Worm (Caenorhabditis elegans) whole organism, late embryonic: ENCODE data around the gene C14E2.3.

Source experiments
- C08G9.2 ChIP-seq: sonication (generic microtip); optimal IDR thresholded peaks from 2 replicates; lab custom pipeline; 2016; ENCODE audit warnings: mild to moderate bottlenecking, missing genetic modification characterization, moderate library complexity, missing compliant biosample characterization
- F13H6.1 ChIP-seq: sonication (generic microtip); optimal IDR thresholded peaks from 2 replicates; lab custom pipeline; 2016; ENCODE audit warnings: missing genetic modification characterization, missing compliant biosample characterization
- K09A11.1 ChIP-seq: sonication (generic microtip); optimal IDR thresholded peaks from 2 replicates; lab custom pipeline; 2017; ENCODE audit warnings: antibody characterized with exemption, mild to moderate bottlenecking, missing genetic modification characterization, missing compliant biosample characterization; ENCODE audit not compliant: insufficient read depth
- T23F11.4 ChIP-seq: fragments of 200-800 bp; sonication (Bioruptor generic); optimal IDR thresholded peaks from 2 replicates; lab custom pipeline; 2018; ENCODE audit warnings: mild to moderate bottlenecking, missing genetic modification characterization, missing compliant biosample characterization
- ceh-22 ChIP-seq: sonication (generic microtip); optimal IDR thresholded peaks from 2 replicates; lab custom pipeline; 2017; ENCODE audit warnings: missing biosample characterization, missing genetic modification characterization
- ceh-30 ChIP-seq: fragments of 150-350 bp; optimal IDR thresholded peaks from 2 replicates; lab custom pipeline; 2014; ENCODE audit warnings: missing biosample characterization, missing genetic modification characterization
- ceh-31 ChIP-seq: sonication (generic microtip); optimal IDR thresholded peaks from 2 replicates; lab custom pipeline; 2016; ENCODE audit warnings: missing genetic modification characterization, missing compliant biosample characterization
- ceh-48 ChIP-seq: sonication (generic microtip); optimal IDR thresholded peaks from 2 replicates; lab custom pipeline; 2016; ENCODE audit warnings: missing genetic modification characterization, inconsistent platforms, missing compliant biosample characterization
- elt-2 ChIP-seq: sonication (generic microtip); optimal IDR thresholded peaks from 2 replicates; lab custom pipeline; 2016; ENCODE audit warnings: missing genetic modification reagents, missing genetic modification characterization, missing compliant biosample characterization
- ets-4 ChIP-seq: sonication (generic microtip); optimal IDR thresholded peaks from 2 replicates; lab custom pipeline; 2016; ENCODE audit warnings: missing genetic modification characterization, missing compliant biosample characterization
- fkh-6 ChIP-seq: sonication (generic microtip); optimal IDR thresholded peaks from 2 replicates; lab custom pipeline; 2016; ENCODE audit warnings: missing genetic modification characterization, missing compliant biosample characterization
- hlh-15 ChIP-seq: sonication (generic microtip); optimal IDR thresholded peaks from 2 replicates; lab custom pipeline; 2016; ENCODE audit warnings: missing genetic modification characterization, missing compliant biosample characterization
- hlh-30 ChIP-seq: sonication (generic microtip); optimal IDR thresholded peaks from 2 replicates; lab custom pipeline; 2017; ENCODE audit warnings: antibody characterized with exemption, missing genetic modification characterization, missing compliant biosample characterization; ENCODE audit not compliant: insufficient read depth
- lim-6 ChIP-seq: sonication (generic microtip); optimal IDR thresholded peaks from 2 replicates; lab custom pipeline; 2016; ENCODE audit warnings: missing genetic modification characterization, missing compliant biosample characterization
- lin-11 ChIP-seq: fragments of 200-800 bp; sonication (Bioruptor generic); optimal IDR thresholded peaks from 2 replicates; lab custom pipeline; 2018; ENCODE audit warnings: mild to moderate bottlenecking, missing genetic modification characterization, missing compliant biosample characterization
- madf-2 ChIP-seq: sonication (generic microtip); optimal IDR thresholded peaks from 2 replicates; lab custom pipeline; 2017; ENCODE audit warnings: missing genetic modification characterization, missing compliant biosample characterization
- odd-2 ChIP-seq: sonication (generic microtip); optimal IDR thresholded peaks from 2 replicates; lab custom pipeline; 2017; ENCODE audit warnings: antibody characterized with exemption, mild to moderate bottlenecking, missing genetic modification characterization, missing compliant biosample characterization
- pag-3 ChIP-seq: sonication (generic microtip); optimal IDR thresholded peaks from 2 replicates; lab custom pipeline; 2016; ENCODE audit warnings: missing compliant biosample characterization, missing genetic modification characterization, borderline replicate concordance
- pat-9 ChIP-seq: fragments of 200-800 bp; sonication (Bioruptor generic); optimal IDR thresholded peaks from 2 replicates; lab custom pipeline; 2018; ENCODE audit warnings: mild to moderate bottlenecking, missing genetic modification characterization, moderate library complexity, missing compliant biosample characterization
- pha-4 ChIP-seq: fragments of 150-350 bp; optimal IDR thresholded peaks from 2 replicates; lab custom pipeline; 2018; ENCODE audit warnings: missing biosample characterization, missing genetic modification reagents, missing genetic modification characterization
- pqm-1 ChIP-seq: sonication (generic microtip); optimal IDR thresholded peaks from 2 replicates; lab custom pipeline; 2016; ENCODE audit warnings: missing genetic modification characterization, missing compliant biosample characterization
- ref-2 ChIP-seq: sonication (generic microtip); optimal IDR thresholded peaks from 2 replicates; lab custom pipeline; 2016; ENCODE audit warnings: missing genetic modification characterization, missing compliant biosample characterization
- rnt-1 ChIP-seq: sonication (generic microtip); optimal IDR thresholded peaks from 2 replicates; lab custom pipeline; 2016; ENCODE audit warnings: missing genetic modification characterization, missing compliant biosample characterization
- sdc-2 ChIP-seq: sonication (generic microtip); optimal IDR thresholded peaks from 2 replicates; lab custom pipeline; 2016; ENCODE audit warnings: missing genotype, missing genetic modification characterization, missing compliant biosample characterization
- sox-2 ChIP-seq: fragments of 200-800 bp; sonication (Bioruptor generic); IDR thresholded peaks from 2 replicates; pipeline ENCODE4 v1.3.6; 2022; ENCODE audit warnings: missing genetic modification reagents, missing genetic modification characterization, missing compliant biosample characterization
- sox-4 ChIP-seq: sonication (generic microtip); optimal IDR thresholded peaks from 2 replicates; lab custom pipeline; 2017; ENCODE audit warnings: mild to moderate bottlenecking, missing genetic modification characterization, inconsistent platforms, missing compliant biosample characterization
- syd-9 ChIP-seq: sonication (generic microtip); optimal IDR thresholded peaks from 2 replicates; lab custom pipeline; 2016; ENCODE audit warnings: mild to moderate bottlenecking, missing genetic modification characterization, moderate library complexity, missing compliant biosample characterization
- tbx-2 ChIP-seq: sonication (generic microtip); optimal IDR thresholded peaks from 2 replicates; lab custom pipeline; 2016; ENCODE audit warnings: missing genetic modification characterization, missing compliant biosample characterization
- tbx-7 ChIP-seq: sonication (generic microtip); optimal IDR thresholded peaks from 2 replicates; lab custom pipeline; 2016; ENCODE audit warnings: missing genotype, missing genetic modification characterization, missing compliant biosample characterization
- ttx-3 ChIP-seq: sonication (generic microtip); optimal IDR thresholded peaks from 2 replicates; lab custom pipeline; 2016; ENCODE audit warnings: missing genetic modification reagents, missing genetic modification characterization, missing compliant biosample characterization
- unc-3 ChIP-seq, 2 experiments: fragments of 200-800 bp in 1 of 2; sonication (Bioruptor generic) in 1 of 2; sonication (generic microtip) in 1 of 2; conservative IDR thresholded peaks in 1 of 2; optimal IDR thresholded peaks in 1 of 2; 2 replicates each; pipeline versions ENCODE4 v1.3.6 to Lab custom; 2016 to 2022; ENCODE audit warnings: missing compliant biosample characterization in 2 of 2, missing genetic modification characterization in 2 of 2, missing genetic modification reagents in 1 of 2
- unc-55 ChIP-seq: sonication (generic microtip); optimal IDR thresholded peaks from 2 replicates; lab custom pipeline; 2017; ENCODE audit warnings: missing biosample characterization, missing genetic modification reagents, missing genetic modification characterization
- unc-86 ChIP-seq: sonication (generic microtip); optimal IDR thresholded peaks from 2 replicates; lab custom pipeline; 2016; ENCODE audit warnings: missing genetic modification characterization, missing compliant biosample characterization

C14E2.3 gene

DNA sequence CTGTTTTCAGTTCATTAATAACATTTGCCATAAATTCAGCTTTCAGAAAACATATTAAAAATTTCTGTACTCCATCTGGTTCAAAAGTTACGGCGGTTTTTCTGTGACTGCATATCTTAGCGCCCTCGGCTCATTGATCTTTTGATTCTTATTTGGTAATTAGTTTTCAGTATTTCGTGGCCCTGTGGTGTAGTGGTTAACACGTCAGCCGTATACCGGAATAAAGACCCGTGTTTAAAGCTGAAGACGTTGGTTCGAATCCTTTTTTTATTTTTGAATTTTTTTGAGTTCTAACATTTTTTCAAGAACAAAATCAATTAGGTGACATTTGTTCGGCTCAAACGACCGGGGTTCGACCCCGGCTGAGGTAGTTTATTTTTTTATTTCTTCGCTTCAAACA is 19.1 kb upstream of the C14E2.3 start:
- TF ChIP-seq sox-4 (tag; lab: Kevin White, UChicago) (no peak), hlh-15 (tag; lab: Kevin White, UChicago) (no peak), ttx-3 (tag; lab: Kevin White, UChicago) (no peak), unc-55 (no peak), elt-2 (tag; lab: Kevin White, UChicago) (no peak), odd-2 (tag; lab: Kevin White, UChicago) (no peak), ceh-22 (tag; lab: Kevin White, UChicago) (no peak), hlh-30 (no peak), sdc-2 (tag; lab: Kevin White, UChicago) (no peak), rnt-1 (tag; lab: Kevin White, UChicago) (no peak), C08G9.2 (tag; lab: Kevin White, UChicago) (no peak), ceh-30 (tag; lab: Kevin White, UChicago) (no peak), ets-4 (tag; lab: Kevin White, UChicago) (no peak), tbx-7 (tag; lab: Kevin White, UChicago) (no peak)

DNA sequence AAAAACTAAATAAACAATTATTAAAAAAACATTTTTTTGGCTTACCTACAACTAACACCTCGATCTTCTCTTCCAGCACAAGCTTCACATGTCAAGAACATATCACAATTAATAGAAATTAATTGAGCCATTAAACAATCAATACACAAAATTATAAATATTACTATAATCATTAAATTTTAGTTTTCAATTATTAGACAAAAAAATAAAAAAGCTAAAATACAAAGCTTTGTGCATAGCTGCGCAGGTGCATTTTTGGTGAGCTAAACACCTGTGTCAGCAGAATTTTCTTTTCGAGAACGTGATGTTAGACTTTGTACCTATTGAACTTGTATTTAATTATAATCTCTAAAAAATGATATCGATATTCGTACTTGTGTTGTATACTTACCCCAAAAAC is 18.6 kb upstream of the C14E2.3 start, which contains the start of gene C14E2.6:
Gene C14E2.6 (minus strand): TSS at position 101 of the 400 bp plus-strand sequence.
- TF ChIP-seq syd-9 (tag; lab: Kevin White, UChicago) (no peak), lim-6 (tag; lab: Kevin White, UChicago) (no peak), tbx-2 (tag; lab: Kevin White, UChicago) (no peak), hlh-30 (no peak), pha-4 (tag; lab: Kevin White, UChicago) (no peak), fkh-6 (no peak), tbx-7 (tag; lab: Kevin White, UChicago) (no peak)

DNA sequence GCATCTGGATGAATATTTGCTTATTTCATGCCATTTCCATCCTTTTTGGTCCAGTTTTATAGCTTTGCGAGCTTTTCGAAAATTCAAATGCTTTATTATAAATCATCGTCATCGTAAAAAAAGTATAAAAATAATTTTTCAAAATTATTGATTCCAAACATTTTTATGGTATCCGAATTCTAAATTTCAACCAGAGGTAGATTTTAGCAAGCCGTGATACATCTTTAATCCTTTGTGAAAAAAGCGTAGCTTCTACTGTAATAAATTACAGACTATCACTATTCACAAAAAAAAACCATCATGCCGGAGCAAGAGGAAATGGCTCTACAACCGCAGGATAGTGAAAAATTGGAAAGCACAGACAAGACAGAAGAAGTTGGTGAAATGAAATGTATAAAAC is 14.8 kb upstream of the C14E2.3 start, which contains the start of gene C14E2.1:
Gene C14E2.1 (plus strand): TSS at position 301 of the 400 bp plus-strand sequence.
- TF ChIP-seq elt-2 (tag; lab: Kevin White, UChicago) (no peak), sdc-2 (tag; lab: Kevin White, UChicago) (no peak), pqm-1 (tag; lab: Kevin White, UChicago) (no peak), unc-3 (GFP tag; conservative IDR thresholded peaks at IDR 0.05; lab: Robert Waterston, UW) (no peak), unc-3 (tag; optimal IDR thresholded peaks at IDR 0.05; lab: Kevin White, UChicago) (no peak), ceh-31 (tag; lab: Kevin White, UChicago) (no peak), rnt-1 (tag; lab: Kevin White, UChicago) (no peak), T23F11.4 (no peak), madf-2 (tag; lab: Kevin White, UChicago) (no peak), ref-2 (tag; lab: Kevin White, UChicago) (no peak), ceh-48 (tag; lab: Kevin White, UChicago) (no peak), sox-2 (GFP tag; lab: Robert Waterston, UW) (no peak), pat-9 (tag; lab: Kevin White, UChicago) (no peak), K09A11.1 (tag; lab: Kevin White, UChicago) (no peak)

DNA sequence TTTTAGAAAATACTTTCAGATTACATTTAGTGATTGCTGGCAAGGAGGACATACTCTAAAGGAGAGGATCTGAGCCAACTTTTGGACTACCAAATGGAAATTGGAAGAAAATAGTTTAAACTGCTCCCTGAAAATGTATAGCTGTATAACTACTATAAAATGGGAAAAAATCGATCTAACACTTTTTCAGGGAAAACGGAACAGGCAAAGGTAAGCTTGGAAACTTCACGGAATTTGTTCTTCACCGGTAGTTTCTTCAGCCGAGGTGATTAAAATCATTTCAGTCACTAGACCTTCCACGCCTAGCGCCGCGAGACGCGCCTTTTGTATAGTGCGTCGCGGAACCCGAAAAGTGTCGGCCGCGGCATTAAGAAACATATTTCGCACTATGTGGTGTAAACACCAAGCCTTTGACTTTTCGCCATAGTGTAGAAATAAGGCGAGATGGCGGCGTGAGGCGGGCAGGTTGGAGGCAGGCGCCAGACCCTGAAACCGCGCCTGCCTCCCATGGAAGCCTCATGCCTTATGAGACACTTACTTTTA is 14.0 kb upstream of the C14E2.3 start, which contains the start of gene C14E2.5:
Gene C14E2.5 (minus strand): TSS at position 51 of the 543 bp plus-strand sequence.
- TF ChIP-seq lim-6 (tag; lab: Kevin White, UChicago) (no peak), lin-11 (tag; lab: Kevin White, UChicago) (no peak), odd-2 (tag; lab: Kevin White, UChicago) (no peak), F13H6.1 (tag; lab: Kevin White, UChicago) (no peak)

DNA sequence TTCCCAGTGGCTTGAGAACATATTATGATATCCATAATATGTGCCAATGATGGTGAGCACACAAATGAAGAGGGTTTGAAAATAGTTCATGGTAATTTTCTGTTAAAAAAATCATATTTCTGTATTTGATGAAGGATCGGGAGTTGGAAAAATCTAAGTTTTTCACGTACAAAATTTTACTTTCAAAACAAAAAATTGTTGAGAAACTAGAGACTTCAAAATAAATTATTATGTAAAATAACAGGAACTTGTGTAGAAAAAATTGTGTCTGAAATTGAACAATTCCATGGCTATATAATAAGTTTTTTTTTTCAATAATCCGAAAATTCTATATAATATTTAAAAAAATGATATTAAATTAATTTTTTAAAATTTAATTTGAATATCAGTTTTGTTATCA is 9.9 kb upstream of the C14E2.3 start, which contains the start of gene C14E2.4:
Gene C14E2.4 (minus strand): TSS at position 101 of the 400 bp plus-strand sequence.
- TF ChIP-seq pag-3 (tag; lab: Kevin White, UChicago), result no peak
- no peak for TF ChIP-seq unc-86 (tag; lab: Kevin White, UChicago)
- TF ChIP-seq ceh-22 (tag; lab: Kevin White, UChicago), result no peak
- TF ChIP-seq tbx-2 (tag; lab: Kevin White, UChicago), result no peak
